Worm (Caenorhabditis elegans) whole organism, young adult: Measurements from ENCODE around the gene C04H5.7.

Experiments
- B0019.2 ChIP-seq: fragments of 200-800 bp; sonication (Bioruptor generic); conservative IDR thresholded peaks from 2 replicates; pipeline ENCODE4 v1.3.6; 2022; ENCODE audit warnings: missing genetic modification reagents, missing genetic modification characterization, missing compliant biosample characterization
- B0261.1 ChIP-seq: sonication (generic microtip); optimal IDR thresholded peaks from 2 replicates; lab custom pipeline; 2016; ENCODE audit warnings: mild to moderate bottlenecking, missing genetic modification characterization, moderate library complexity, missing compliant biosample characterization
- F10E7.11 ChIP-seq: sonication (generic microtip); optimal IDR thresholded peaks from 2 replicates; lab custom pipeline; 2017; ENCODE audit warnings: mild to moderate bottlenecking, missing genetic modification characterization, moderate library complexity, missing compliant biosample characterization
- F39B2.1 ChIP-seq: fragments of 200-800 bp; sonication (Bioruptor generic); IDR thresholded peaks from 2 replicates; pipeline ENCODE4 v1.3.6; 2022; ENCODE audit warnings: missing genetic modification reagents, missing genetic modification characterization, missing compliant biosample characterization
- F49E8.2 ChIP-seq: sonication (generic microtip); optimal IDR thresholded peaks from 3 replicates; lab custom pipeline; 2017; ENCODE audit warnings: missing genetic modification characterization, mild to moderate bottlenecking, missing compliant biosample characterization, antibody characterized with exemption, moderate library complexity; ENCODE audit not compliant: insufficient read depth
- K12H6.12 ChIP-seq: fragments of 200-800 bp; sonication (Bioruptor generic); optimal IDR thresholded peaks from 2 replicates; lab custom pipeline; 2018; ENCODE audit warnings: mild to moderate bottlenecking, missing genetic modification characterization, missing compliant biosample characterization
- T07F8.4 ChIP-seq: sonication (generic microtip); optimal IDR thresholded peaks from 2 replicates; lab custom pipeline; 2016; ENCODE audit warnings: mild to moderate bottlenecking, missing genetic modification characterization, moderate library complexity, missing compliant biosample characterization
- Y53G8AR.9 ChIP-seq: fragments of 200-800 bp; sonication (Bioruptor generic); conservative IDR thresholded peaks from 2 replicates; pipeline ENCODE4 v1.3.6; 2022; ENCODE audit warnings: missing genetic modification reagents, missing genetic modification characterization, missing compliant biosample characterization
- aptf-3 ChIP-seq: fragments of 200-800 bp; sonication (Bioruptor generic); IDR thresholded peaks from 2 replicates; pipeline ENCODE4 v1.3.6; 2022; ENCODE audit warnings: missing genetic modification characterization, missing compliant biosample characterization
- bed-1 ChIP-seq: fragments of 200-800 bp; sonication (Bioruptor generic); IDR thresholded peaks from 2 replicates; pipeline ENCODE4 v1.3.6; 2022; ENCODE audit warnings: missing genetic modification reagents, missing genetic modification characterization, missing compliant biosample characterization
- ccch-3 ChIP-seq: fragments of 200-800 bp; sonication (Bioruptor generic); optimal IDR thresholded peaks from 2 replicates; lab custom pipeline; 2018; ENCODE audit warnings: mild to moderate bottlenecking, missing genetic modification characterization, missing compliant biosample characterization
- cebp-1 ChIP-seq, 2 experiments: fragments of 200-800 bp in 1 of 2; sonication (Bioruptor generic) in 1 of 2; sonication (generic microtip) in 1 of 2; IDR thresholded peaks in 1 of 2; optimal IDR thresholded peaks in 1 of 2; 2 replicates each; pipeline versions ENCODE4 v1.3.6 to Lab custom; 2017 to 2022; ENCODE audit warnings: missing compliant biosample characterization in 2 of 2, missing genetic modification characterization in 2 of 2, mild to moderate bottlenecking in 1 of 2, missing genetic modification reagents in 1 of 2, moderate library complexity in 1 of 2
- cebp-2 ChIP-seq: fragments of 200-800 bp; sonication (Bioruptor generic); IDR thresholded peaks from 2 replicates; pipeline ENCODE4 v1.3.6; 2022; ENCODE audit warnings: missing genetic modification characterization, missing compliant biosample characterization
- ceh-27 ChIP-seq: fragments of 200-800 bp; sonication (Bioruptor generic); optimal IDR thresholded peaks from 2 replicates; lab custom pipeline; 2018; ENCODE audit warnings: mild to moderate bottlenecking, missing genetic modification characterization, moderate library complexity, missing compliant biosample characterization
- ceh-40 ChIP-seq: fragments of 200-800 bp; sonication (Bioruptor generic); IDR thresholded peaks from 2 replicates; pipeline ENCODE4 v1.3.6; 2022; ENCODE audit warnings: missing genetic modification characterization, missing compliant biosample characterization
- die-1 ChIP-seq: sonication (generic microtip); optimal IDR thresholded peaks from 2 replicates; lab custom pipeline; 2016; ENCODE audit warnings: missing genotype, mild to moderate bottlenecking, missing genetic modification characterization, missing compliant biosample characterization
- dox-1 ChIP-seq: fragments of 200-800 bp; sonication (Bioruptor generic); IDR thresholded peaks from 2 replicates; pipeline ENCODE4 v1.3.6; 2022; ENCODE audit warnings: missing genetic modification reagents, missing genetic modification characterization, missing compliant biosample characterization
- dpff-1 ChIP-seq: sonication (generic microtip); optimal IDR thresholded peaks from 2 replicates; lab custom pipeline; 2017; ENCODE audit warnings: mild to moderate bottlenecking, missing genetic modification characterization, missing compliant biosample characterization
- efl-1 ChIP-seq: fragments of 150-350 bp; optimal IDR thresholded peaks from 2 replicates; lab custom pipeline; 2014; ENCODE audit warnings: missing biosample characterization, missing genetic modification reagents, missing genetic modification characterization
- egl-18 ChIP-seq: fragments of 200-800 bp; sonication (Bioruptor generic); IDR thresholded peaks from 2 replicates; pipeline ENCODE4 v1.3.6; 2022; ENCODE audit warnings: missing genetic modification reagents, missing genetic modification characterization, missing compliant biosample characterization
- egrh-3 ChIP-seq: fragments of 200-800 bp; sonication (Bioruptor generic); IDR thresholded peaks from 2 replicates; pipeline ENCODE4 v1.3.6; 2022; ENCODE audit warnings: missing genetic modification reagents, missing genetic modification characterization, missing compliant biosample characterization
- him-1 ChIP-seq: sonication (generic microtip); optimal IDR thresholded peaks from 2 replicates; lab custom pipeline; 2016; ENCODE audit warnings: missing genotype, missing genetic modification reagents, missing genetic modification characterization, missing compliant biosample characterization
- hlh-12 ChIP-seq: sonication (generic microtip); optimal IDR thresholded peaks from 2 replicates; lab custom pipeline; 2016; ENCODE audit warnings: missing genetic modification characterization, missing compliant biosample characterization
- hlh-26 ChIP-seq: fragments of 200-800 bp; sonication (Bioruptor generic); conservative IDR thresholded peaks from 2 replicates; pipeline ENCODE4 v1.3.6; 2022; ENCODE audit warnings: missing genetic modification reagents, missing genetic modification characterization, missing compliant biosample characterization
- hmg-20 ChIP-seq: fragments of 200-800 bp; sonication (Bioruptor generic); IDR thresholded peaks from 2 replicates; pipeline ENCODE4 v1.3.6; 2022; ENCODE audit warnings: missing genetic modification reagents, missing genetic modification characterization, missing compliant biosample characterization
- lin-35 ChIP-seq, 3 experiments: fragments of 150-350 bp in 2 of 3; sonication (generic microtip) in 1 of 3; optimal IDR thresholded peaks; 2 replicates each; lab custom pipeline; 2014 to 2018; ENCODE audit warnings: missing biosample characterization in 3 of 3, missing genetic modification characterization in 3 of 3, missing genetic modification reagents in 3 of 3
- madf-3 ChIP-seq: fragments of 200-800 bp; sonication (Bioruptor generic); IDR thresholded peaks from 2 replicates; pipeline ENCODE4 v1.3.6; 2022; ENCODE audit warnings: missing genetic modification reagents, missing genetic modification characterization, missing compliant biosample characterization
- madf-6 ChIP-seq: fragments of 200-800 bp; sonication (Bioruptor generic); IDR thresholded peaks from 2 replicates; pipeline ENCODE4 v1.3.6; 2022; ENCODE audit warnings: missing genetic modification reagents, missing genetic modification characterization, missing compliant biosample characterization
- mel-28 ChIP-seq: sonication (generic microtip); optimal IDR thresholded peaks from 2 replicates; lab custom pipeline; 2016; ENCODE audit warnings: borderline replicate concordance, mild to moderate bottlenecking, missing genetic modification characterization, missing compliant biosample characterization
- mxl-1 ChIP-seq: sonication (generic microtip); optimal IDR thresholded peaks from 2 replicates; lab custom pipeline; 2016; ENCODE audit warnings: missing genetic modification characterization, missing compliant biosample characterization
- nfya-2 ChIP-seq: fragments of 200-800 bp; sonication (Bioruptor generic); IDR thresholded peaks from 2 replicates; pipeline ENCODE4 v1.3.6; 2022; ENCODE audit warnings: missing genetic modification reagents, missing genetic modification characterization, missing compliant biosample characterization
- nfyb-1 ChIP-seq: fragments of 200-800 bp; sonication (Bioruptor generic); IDR thresholded peaks from 2 replicates; pipeline ENCODE4 v1.3.6; 2022; ENCODE audit warnings: missing genetic modification reagents, missing genetic modification characterization, missing compliant biosample characterization
- nhr-120 ChIP-seq: fragments of 200-800 bp; sonication (Bioruptor generic); IDR thresholded peaks from 2 replicates; pipeline ENCODE4 v1.3.6; 2022; ENCODE audit warnings: missing genetic modification characterization, missing compliant biosample characterization
- nhr-80 ChIP-seq: sonication (generic microtip); optimal IDR thresholded peaks from 2 replicates; lab custom pipeline; 2016; ENCODE audit warnings: missing genetic modification characterization, missing compliant biosample characterization
- nhr-90 ChIP-seq: sonication (generic microtip); optimal IDR thresholded peaks from 2 replicates; lab custom pipeline; 2016; ENCODE audit warnings: missing genotype, mild to moderate bottlenecking, missing genetic modification characterization, missing compliant biosample characterization
- rcor-1 ChIP-seq: fragments of 200-800 bp; sonication (Bioruptor generic); IDR thresholded peaks from 2 replicates; pipeline ENCODE4 v1.3.6; 2022; ENCODE audit warnings: missing genetic modification reagents, missing genetic modification characterization, missing compliant biosample characterization
- rpc-1 ChIP-seq, 2 experiments: fragments of 150-350 bp in 1 of 2; sonication (generic microtip) in 1 of 2; optimal IDR thresholded peaks; 2 replicates each; lab custom pipeline; 2014 to 2018; ENCODE audit warnings: missing biosample characterization in 1 of 2, missing genetic modification characterization in 1 of 2, missing genetic modification reagents in 1 of 2, missing genotype in 1 of 2
- sea-2 ChIP-seq: fragments of 200-800 bp; sonication (Bioruptor generic); IDR thresholded peaks from 2 replicates; pipeline ENCODE4 v1.3.6; 2022; ENCODE audit warnings: missing genetic modification characterization, missing compliant biosample characterization
- somi-1 ChIP-seq: fragments of 200-800 bp; sonication (Bioruptor generic); optimal IDR thresholded peaks from 2 replicates; lab custom pipeline; 2018; ENCODE audit warnings: mild to moderate bottlenecking, missing genetic modification characterization, missing compliant biosample characterization
- sptf-2 ChIP-seq: fragments of 200-800 bp; sonication (Bioruptor generic); optimal IDR thresholded peaks from 2 replicates; lab custom pipeline; 2018; ENCODE audit warnings: mild to moderate bottlenecking, missing genetic modification characterization, missing compliant biosample characterization
- tbx-9 ChIP-seq: sonication (generic microtip); optimal IDR thresholded peaks from 2 replicates; lab custom pipeline; 2016; ENCODE audit warnings: borderline replicate concordance, missing genetic modification characterization, inconsistent platforms, missing compliant biosample characterization
- unc-130 ChIP-seq: sonication (generic microtip); optimal IDR thresholded peaks from 2 replicates; lab custom pipeline; 2016; ENCODE audit warnings: missing genetic modification reagents, missing genetic modification characterization, missing compliant biosample characterization
- zfh-2 ChIP-seq: fragments of 200-800 bp; sonication (Bioruptor generic); conservative IDR thresholded peaks from 2 replicates; pipeline ENCODE4 v1.3.6; 2022; ENCODE audit warnings: missing genetic modification reagents, missing genetic modification characterization, missing compliant biosample characterization
- ztf-18 ChIP-seq: sonication (generic microtip); optimal IDR thresholded peaks from 2 replicates; lab custom pipeline; 2016; ENCODE audit warnings: missing genotype, mild to moderate bottlenecking, missing genetic modification characterization, missing compliant biosample characterization
- ztf-26 ChIP-seq: sonication (generic microtip); optimal IDR thresholded peaks from 2 replicates; lab custom pipeline; 2017; ENCODE audit warnings: missing genetic modification characterization, missing compliant biosample characterization
- ztf-3 ChIP-seq: fragments of 200-800 bp; sonication (Bioruptor generic); optimal IDR thresholded peaks from 2 replicates; lab custom pipeline; 2018; ENCODE audit warnings: mild to moderate bottlenecking, missing genetic modification characterization, missing compliant biosample characterization
- ztf-6 ChIP-seq: fragments of 200-800 bp; sonication (Bioruptor generic); IDR thresholded peaks from 2 replicates; pipeline ENCODE4 v1.3.6; 2022; ENCODE audit warnings: missing genetic modification reagents, missing genetic modification characterization, missing compliant biosample characterization

Gene C04H5.7

DNA sequence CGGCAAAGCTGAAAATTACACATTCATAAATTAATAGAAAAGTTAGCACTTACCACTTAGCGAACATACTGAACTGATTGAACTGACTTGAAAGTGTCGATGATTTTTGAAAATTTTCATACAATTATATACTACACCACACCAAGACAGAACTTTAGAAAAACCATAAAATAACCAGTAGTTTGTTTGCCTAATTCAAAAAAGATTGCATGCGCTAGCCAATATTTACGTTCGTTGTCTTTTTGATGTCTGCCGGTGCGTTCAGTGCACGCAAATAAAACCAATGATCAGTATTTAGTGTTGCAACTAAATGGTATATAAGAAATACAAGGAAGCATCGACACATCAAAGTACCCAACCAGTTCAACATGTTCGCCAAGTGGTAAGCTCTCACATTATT, 42.8 kb downstream of the C04H5.7 start, which contains the start of the genes nspb-8 and nspb-9:
TSS of gene nspb-8 (minus strand) at position 101 of the 400 bp plus-strand sequence.
TSS of gene nspb-9 (plus strand) at position 311 of the 400 bp plus-strand sequence.
- TF ChIP-seq nfyb-1 (GFP tag; lab: Robert Waterston, UW) (no peak), T07F8.4 (tag; lab: Kevin White, UChicago) (no peak), rcor-1 (GFP tag; lab: Robert Waterston, UW) (no peak), madf-3 (GFP tag; lab: Robert Waterston, UW) (no peak), ztf-6 (GFP tag; lab: Robert Waterston, UW) (no peak), sea-2 (no peak), rpc-1 (optimal IDR thresholded peaks at IDR 0.05; lab: Kevin White, UChicago) (no peak), rpc-1 (tag; optimal IDR thresholded peaks at IDR 0.05; lab: Kevin White, UChicago) (no peak), ztf-3 (GFP tag; lab: Kevin White, UChicago) (no peak), dox-1 (GFP tag; lab: Robert Waterston, UW) (no peak), die-1 (tag; lab: Kevin White, UChicago) (no peak), him-1 (no peak), F10E7.11 (tag; lab: Kevin White, UChicago) (no peak), ztf-18 (tag; lab: Kevin White, UChicago) (no peak), egl-18 (GFP tag; lab: Robert Waterston, UW) (no peak), hlh-12 (tag; lab: Kevin White, UChicago) (no peak), F39B2.1 (GFP tag; lab: Robert Waterston, UW) (no peak), F49E8.2 (tag; lab: Kevin White, UChicago) (no peak), zfh-2 (GFP tag; lab: Robert Waterston, UW) (no peak), cebp-2 (GFP tag; lab: Robert Waterston, UW) (no peak)

DNA sequence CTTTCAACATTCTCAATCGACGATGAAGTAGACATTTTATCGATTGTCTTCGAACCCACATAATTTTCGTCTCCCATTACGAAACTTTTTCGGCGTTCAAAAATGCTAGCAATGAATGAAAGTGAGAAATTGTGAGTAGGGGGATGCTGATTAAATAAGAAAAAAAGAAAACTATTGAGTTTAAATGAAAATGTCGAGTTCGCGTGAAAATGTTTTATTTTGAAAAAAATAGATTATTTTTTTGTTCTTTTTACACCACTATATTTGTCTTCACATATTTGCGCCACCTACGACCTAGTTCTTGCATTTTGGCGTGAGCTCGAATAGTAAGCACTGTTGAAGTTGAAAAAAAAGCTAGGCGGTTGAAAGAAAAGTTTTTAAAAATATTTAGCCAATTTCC, 44.5 kb downstream of the C04H5.7 start, which contains the start of gene C01G12.3:
TSS of gene C01G12.3 (minus strand) at position 101 of the 400 bp plus-strand sequence.
- TF ChIP-seq hmg-20 (GFP tag; lab: Robert Waterston, UW) (no peak), sptf-2 (GFP tag; lab: Kevin White, UChicago) (no peak), B0261.1 (tag; lab: Kevin White, UChicago) (no peak), mel-28 (no peak), ceh-40 (GFP tag; lab: Robert Waterston, UW) (no peak), ceh-27 (GFP tag; lab: Kevin White, UChicago) (no peak), tbx-9 (no peak), B0019.2 (GFP tag; lab: Robert Waterston, UW) (no peak), egrh-3 (GFP tag; lab: Robert Waterston, UW) (no peak), madf-6 (no peak), K12H6.12 (tag; lab: Kevin White, UChicago) (no peak), lin-35 (GFP tag; optimal IDR thresholded peaks at IDR 0.05; lab: Kevin White, UChicago) (no peak)

- TF ChIP-seq nhr-90 (tag; lab: Kevin White, UChicago) (no peak), hmg-20 (GFP tag; lab: Robert Waterston, UW) (no peak), somi-1 (GFP tag; lab: Kevin White, UChicago) (no peak), dpff-1 (tag; lab: Kevin White, UChicago) (no peak), nfya-2 (GFP tag; lab: Robert Waterston, UW) (no peak), B0019.2 (GFP tag; lab: Robert Waterston, UW) (no peak), efl-1 (GFP tag; lab: Kevin White, UChicago) (no peak), ztf-26 (tag; lab: Kevin White, UChicago) (no peak), mxl-1 (tag; lab: Kevin White, UChicago) (no peak), bed-1 (GFP tag; lab: Robert Waterston, UW) (no peak), nhr-120 (GFP tag; lab: Robert Waterston, UW) (no peak), Y53G8AR.9 (GFP tag; lab: Robert Waterston, UW) (no peak), ccch-3 (no peak), hlh-26 (no peak), aptf-3 (no peak), unc-130 (GFP tag; lab: Kevin White, UChicago) (no peak), ztf-3 (GFP tag; lab: Kevin White, UChicago) (no peak), cebp-1 (GFP tag; IDR thresholded peaks at IDR 0.05; lab: Robert Waterston, UW) (no peak), cebp-1 (tag; optimal IDR thresholded peaks at IDR 0.05; lab: Kevin White, UChicago) (no peak), nhr-80 (tag; lab: Kevin White, UChicago) (no peak)
Measured at ce11 chrII:14587407-14587806, 49.7 kb downstream of the C04H5.7 start, which contains the start of gene C01G12.5. TSS of gene C01G12.5 (minus strand) at chrII:14587507.
